Worm (Caenorhabditis elegans) whole organism, L4/young adult: ENCODE data around the gene C02D5.2.

ENCODE experiments used
- dao-5 ChIP-seq: sonication (generic microtip); optimal IDR thresholded peaks from 2 replicates; lab custom pipeline; 2016; ENCODE audit warnings: missing genotype, missing genetic modification characterization, moderate library complexity, missing compliant biosample characterization
- him-1 ChIP-seq: sonication (generic microtip); optimal IDR thresholded peaks from 2 replicates; lab custom pipeline; 2016; ENCODE audit warnings: missing genotype, missing genetic modification reagents, missing genetic modification characterization, missing compliant biosample characterization

DNA sequence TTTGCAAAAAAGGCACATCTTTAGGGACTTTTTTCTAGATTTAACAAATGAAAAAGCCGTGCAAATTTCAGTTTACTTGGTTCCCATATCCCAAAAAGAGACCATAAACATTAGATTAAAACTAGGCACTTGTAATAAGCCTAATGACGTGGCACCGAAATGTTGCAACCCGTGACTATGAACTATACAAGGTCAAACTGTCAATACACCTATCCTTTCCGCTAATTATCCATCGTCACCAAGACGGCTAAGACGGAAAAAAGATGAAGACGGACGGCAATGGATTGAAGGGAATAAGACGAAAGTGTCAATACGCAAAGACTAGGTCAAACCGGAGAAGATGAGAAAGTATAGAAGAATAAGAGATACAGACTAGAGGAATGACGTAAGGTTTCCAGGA, 41.8 kb downstream of the C02D5.2 start:
- TF ChIP-seq him-1 (tag; lab: Kevin White, UChicago), result no peak
- no peak for TF ChIP-seq dao-5 (tag; lab: Kevin White, UChicago)
